Worm (Caenorhabditis elegans) whole organism, L1 larva: ENCODE data around the gene C08E3.14.

Experiments
- aly-2 ChIP-seq: fragments of 150-350 bp; optimal IDR thresholded peaks from 2 replicates; lab custom pipeline; 2014; ENCODE audit warnings: missing biosample characterization, missing genetic modification characterization
- fkh-4 ChIP-seq: sonication (generic microtip); optimal IDR thresholded peaks from 2 replicates; lab custom pipeline; 2016; ENCODE audit warnings: missing compliant biosample characterization, missing genetic modification characterization, borderline replicate concordance
- mep-1 ChIP-seq: fragments of 150-350 bp; optimal IDR thresholded peaks from 2 replicates; lab custom pipeline; 2014; ENCODE audit warnings: missing biosample characterization, missing genetic modification characterization
- nhr-28 ChIP-seq: fragments of 150-350 bp; optimal IDR thresholded peaks from 2 replicates; lab custom pipeline; 2014; ENCODE audit warnings: missing biosample characterization, missing genetic modification characterization
- nhr-76 ChIP-seq: sonication (generic microtip); optimal IDR thresholded peaks from 2 replicates; lab custom pipeline; 2017; ENCODE audit warnings: missing biosample characterization, missing genetic modification characterization
- zag-1 ChIP-seq: fragments of 150-350 bp; optimal IDR thresholded peaks from 2 replicates; lab custom pipeline; 2014; ENCODE audit warnings: missing biosample characterization, missing genetic modification characterization

- TF ChIP-seq nhr-76 (tag; lab: Kevin White, UChicago), result no peak
- no peak for TF ChIP-seq fkh-4 (tag; lab: Kevin White, UChicago)
- TF ChIP-seq mep-1 (tag; lab: Kevin White, UChicago), result no peak
- TF ChIP-seq aly-2 (tag; lab: Kevin White, UChicago), result no peak
- no peak for TF ChIP-seq zag-1 (tag; lab: Kevin White, UChicago)
- no peak for TF ChIP-seq nhr-28
Observed at ce11 chrII:1579886-1580285, 45.9 kb upstream of the C08E3.14 start, which contains the start of gene math-38.
